Fruit fly (Drosophila melanogaster) whole organism, adult: ENCODE data around the gene Galphaf.

Source experiments
- CG11617 ChIP-seq: fragments of 200-800 bp; sonication (Bioruptor generic); optimal IDR thresholded peaks from 2 replicates; lab custom pipeline; 2017; ENCODE audit warnings: mild to moderate bottlenecking, missing biosample characterization, missing genetic modification reagents, missing genetic modification characterization
- CG12768 ChIP-seq: fragments of 200-800 bp; sonication (Bioruptor generic); optimal IDR thresholded peaks from 2 replicates; lab custom pipeline; 2017; ENCODE audit warnings: missing biosample characterization, missing genetic modification characterization, mild to moderate bottlenecking, moderate library complexity, missing genetic modification reagents
- CG14711 ChIP-seq: fragments of 200-800 bp; sonication (Bioruptor generic); optimal IDR thresholded peaks from 2 replicates; lab custom pipeline; 2018; ENCODE audit warnings: missing biosample characterization, mild to moderate bottlenecking, missing genetic modification characterization, moderate library complexity
- CG1620 ChIP-seq: fragments of 200-800 bp; sonication (Bioruptor generic); optimal IDR thresholded peaks from 2 replicates; lab custom pipeline; 2016; ENCODE audit warnings: missing biosample characterization, missing genetic modification characterization
- CG33017 ChIP-seq: fragments of 200-800 bp; sonication (Bioruptor generic); optimal IDR thresholded peaks from 2 replicates; lab custom pipeline; 2018; ENCODE audit warnings: missing biosample characterization, mild to moderate bottlenecking, missing genetic modification characterization, moderate library complexity
- CG5204 ChIP-seq: fragments of 200-800 bp; sonication (Bioruptor generic); optimal IDR thresholded peaks from 2 replicates; lab custom pipeline; 2016; ENCODE audit warnings: missing biosample characterization, missing genetic modification characterization
- CG7045 ChIP-seq: fragments of 200-800 bp; sonication (Bioruptor generic); optimal IDR thresholded peaks from 2 replicates; lab custom pipeline; 2017; ENCODE audit warnings: missing biosample characterization, mild to moderate bottlenecking, missing genetic modification characterization
- CG7101 ChIP-seq: fragments of 200-800 bp; sonication (Bioruptor generic); optimal IDR thresholded peaks from 2 replicates; lab custom pipeline; 2018; ENCODE audit warnings: missing biosample characterization, mild to moderate bottlenecking, missing genetic modification characterization, moderate library complexity
- Clk ChIP-seq: fragments of 200-800 bp; sonication (Bioruptor generic); optimal IDR thresholded peaks from 2 replicates; lab custom pipeline; 2017; ENCODE audit warnings: missing biosample characterization, missing genetic modification characterization
- Crg-1 ChIP-seq: fragments of 200-800 bp; sonication (Bioruptor generic); optimal IDR thresholded peaks from 2 replicates; lab custom pipeline; 2016; ENCODE audit warnings: missing biosample characterization, missing genetic modification characterization
- Hr96 ChIP-seq: fragments of 200-800 bp; sonication (Bioruptor generic); optimal IDR thresholded peaks from 2 replicates; lab custom pipeline; 2016; ENCODE audit warnings: missing biosample characterization, missing genetic modification characterization
- Mnt ChIP-seq: fragments of 200-800 bp; sonication (Bioruptor generic); optimal IDR thresholded peaks from 2 replicates; lab custom pipeline; 2016; ENCODE audit warnings: missing biosample characterization, mild to moderate bottlenecking, missing genetic modification characterization
- bab1 ChIP-seq: fragments of 200-800 bp; sonication (Bioruptor generic); optimal IDR thresholded peaks from 3 replicates; lab custom pipeline; 2019; ENCODE audit warnings: missing biosample characterization, mild to moderate bottlenecking, missing genetic modification characterization, moderate library complexity
- cic ChIP-seq: fragments of 200-800 bp; sonication (Bioruptor generic); optimal IDR thresholded peaks from 2 replicates; lab custom pipeline; 2017; ENCODE audit warnings: missing biosample characterization, mild to moderate bottlenecking, missing genetic modification characterization, moderate library complexity
- cnc ChIP-seq, 2 experiments: fragments of >200 bp; optimal IDR thresholded peaks; 2 replicates each; lab custom pipeline; 2017
- kay ChIP-seq: fragments of 200-800 bp; sonication (Bioruptor generic); peaks from one replicate; lab custom pipeline; 2016; ENCODE audit warnings: missing biosample characterization, missing genetic modification characterization, borderline replicate concordance
- ovo ChIP-seq: fragments of 200-800 bp; sonication (Bioruptor generic); optimal IDR thresholded peaks from 2 replicates; lab custom pipeline; 2016; ENCODE audit warnings: missing biosample characterization, missing genetic modification characterization
- pad ChIP-seq: fragments of 200-800 bp; sonication (Bioruptor generic); optimal IDR thresholded peaks from 3 replicates; lab custom pipeline; 2017; ENCODE audit warnings: missing biosample characterization, missing genetic modification characterization, mild to moderate bottlenecking, moderate library complexity, missing genetic modification reagents
- tj ChIP-seq: fragments of 200-800 bp; sonication (Bioruptor generic); optimal IDR thresholded peaks from 3 replicates; lab custom pipeline; 2017; ENCODE audit warnings: missing biosample characterization, mild to moderate bottlenecking, missing genetic modification characterization, moderate library complexity
- toe ChIP-seq: fragments of 200-800 bp; sonication (Bioruptor generic); optimal IDR thresholded peaks from 2 replicates; lab custom pipeline; 2016; ENCODE audit warnings: missing biosample characterization, missing genetic modification characterization

Galphaf gene

DNA sequence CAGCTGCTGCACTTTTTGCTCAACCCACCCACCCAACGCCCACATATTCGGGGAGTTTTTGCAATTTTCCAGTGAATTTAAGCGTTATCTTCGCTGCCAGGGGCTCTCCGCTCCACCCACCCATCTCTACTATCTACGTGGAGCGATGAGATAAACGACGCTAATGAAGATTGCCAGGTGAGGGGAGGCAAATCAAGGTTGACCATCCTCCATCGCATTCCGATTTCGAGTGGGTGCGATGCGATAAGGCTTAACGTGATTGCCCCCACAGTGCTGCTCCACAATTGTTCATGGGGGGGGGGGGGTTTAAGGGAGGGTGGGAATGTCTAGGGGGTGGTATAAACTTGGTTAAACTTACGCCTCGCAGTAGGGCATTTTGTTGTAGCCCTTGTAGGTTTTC, 26.1 kb upstream of the Galphaf start:
- TF ChIP-seq pad (GFP tag; lab: Kevin White, UChicago), result peak; percentile 95
- TF ChIP-seq CG14711 (tag; lab: Kevin White, UChicago), result no peak
- TF ChIP-seq cic (GFP tag; lab: Kevin White, UChicago), result peak; percentile 83

DNA sequence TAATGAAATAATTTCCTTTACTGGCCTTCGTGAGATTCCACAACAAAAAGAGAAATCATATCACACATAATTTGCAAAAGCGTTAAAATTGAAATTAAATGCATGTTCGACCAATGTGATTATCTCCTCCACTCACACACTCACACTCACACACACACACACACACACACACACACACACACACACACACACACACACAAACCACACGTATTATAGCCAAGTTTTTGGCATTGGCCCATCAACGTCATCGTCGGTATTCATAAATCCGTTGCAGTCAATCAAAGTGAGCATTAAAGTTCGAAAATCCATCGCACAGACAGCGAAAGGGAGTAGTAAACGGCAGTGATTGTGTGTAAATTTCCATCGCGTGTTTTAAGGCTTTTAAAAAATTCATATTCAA, 22.3 kb upstream of the Galphaf start:
- no peak for TF ChIP-seq CG1620 (GFP tag; lab: Kevin White, UChicago)
- TF ChIP-seq CG5204 (GFP tag; lab: Kevin White, UChicago), result no peak
- no peak for TF ChIP-seq CG7045 (GFP tag; lab: Kevin White, UChicago)
- TF ChIP-seq bab1 (GFP tag; lab: Kevin White, UChicago), result no peak
- TF ChIP-seq kay (GFP tag; lab: Kevin White, UChicago), result no peak
- TF ChIP-seq tj (GFP tag; lab: Kevin White, UChicago), result no peak
- TF ChIP-seq ovo, result no peak
- TF ChIP-seq Clk (GFP tag; lab: Kevin White, UChicago), result no peak
- no peak for TF ChIP-seq Mnt (GFP tag; lab: Kevin White, UChicago)
- TF ChIP-seq CG33017 (tag; lab: Kevin White, UChicago), result no peak
- no peak for TF ChIP-seq CG12768 (GFP tag; lab: Kevin White, UChicago)
- TF ChIP-seq cic (GFP tag; lab: Kevin White, UChicago), result no peak
- no peak for TF ChIP-seq CG14711 (tag; lab: Kevin White, UChicago)
- no peak for TF ChIP-seq cnc (optimal IDR thresholded peaks at IDR 0.05; lab: Kevin White, UChicago)
- no peak for TF ChIP-seq pad (GFP tag; lab: Kevin White, UChicago)

- TF ChIP-seq CG14711 (tag; lab: Kevin White, UChicago), result no peak
- peak; percentile 15 for TF ChIP-seq kay (GFP tag; lab: Kevin White, UChicago)
Measured at dm6 chr3L:16689491-16689890, 21.8 kb upstream of the Galphaf start.

DNA sequence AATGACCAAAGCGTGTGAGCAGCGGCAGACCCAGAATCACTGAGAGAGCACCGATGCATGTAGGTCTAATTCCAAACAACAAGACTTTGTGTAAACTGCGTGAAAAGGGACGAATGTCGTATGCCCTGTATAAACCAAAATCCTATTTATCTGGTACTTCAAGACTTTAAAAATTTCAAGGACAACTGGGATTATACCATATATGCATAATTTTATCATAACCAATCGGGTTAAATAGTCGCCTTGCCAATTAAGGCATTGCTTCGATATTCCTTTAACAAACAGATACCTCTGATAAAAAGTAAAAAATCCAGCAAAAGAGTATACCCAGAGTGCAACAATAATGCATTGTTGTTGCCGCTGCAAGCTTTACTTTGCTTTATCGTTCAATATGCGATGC, 15.3 kb upstream of the Galphaf start:
- no peak for TF ChIP-seq CG12768 (GFP tag; lab: Kevin White, UChicago)
- no peak for TF ChIP-seq Hr96
- TF ChIP-seq CG7045 (GFP tag; lab: Kevin White, UChicago), result no peak
- no peak for TF ChIP-seq cnc (optimal IDR thresholded peaks at IDR 0.05; lab: Kevin White, UChicago)
- TF ChIP-seq Crg-1 (GFP tag; lab: Kevin White, UChicago), result no peak
- no peak for TF ChIP-seq CG7101 (tag; lab: Kevin White, UChicago)
- TF ChIP-seq toe, result no peak
- no peak for TF ChIP-seq CG14711 (tag; lab: Kevin White, UChicago)
- TF ChIP-seq pad (GFP tag; lab: Kevin White, UChicago), result no peak
- TF ChIP-seq ovo, result no peak
- no peak for TF ChIP-seq Clk (GFP tag; lab: Kevin White, UChicago)
- TF ChIP-seq cic (GFP tag; lab: Kevin White, UChicago), result no peak
- no peak for TF ChIP-seq kay (GFP tag; lab: Kevin White, UChicago)

DNA sequence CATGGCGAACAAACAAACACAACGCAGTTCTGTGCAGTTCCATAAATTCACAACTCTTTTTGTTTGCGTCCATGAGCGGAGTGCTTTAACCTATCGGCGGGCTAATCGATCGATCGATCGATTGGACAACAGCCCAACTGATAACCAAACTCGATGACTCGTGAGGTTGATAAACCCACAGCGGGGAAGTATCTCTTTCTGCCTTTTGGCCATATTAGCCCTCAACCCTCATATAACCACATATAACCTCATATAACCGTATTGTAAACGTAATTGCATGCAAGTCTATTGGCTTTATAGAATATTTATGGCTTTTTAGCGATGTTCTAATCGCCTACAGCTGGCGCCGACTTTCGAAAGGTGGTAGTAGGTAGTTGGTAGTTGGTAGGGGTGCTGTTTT, 14.6 kb upstream of the Galphaf start:
- peak; percentile 60 for TF ChIP-seq CG7101 (tag; lab: Kevin White, UChicago)
- no peak for TF ChIP-seq cnc (optimal IDR thresholded peaks at IDR 0.05; lab: Kevin White, UChicago)
- peak; percentile 48 for TF ChIP-seq CG12768 (GFP tag; lab: Kevin White, UChicago)
- peak; percentile 29 for TF ChIP-seq CG7045 (GFP tag; lab: Kevin White, UChicago)
- TF ChIP-seq ovo, result peak; percentile 22
- TF ChIP-seq CG1620 (GFP tag; lab: Kevin White, UChicago), result no peak
- peak; percentile 24 for TF ChIP-seq tj (GFP tag; lab: Kevin White, UChicago)
- TF ChIP-seq bab1 (GFP tag; lab: Kevin White, UChicago), result no peak
- TF ChIP-seq cic (GFP tag; lab: Kevin White, UChicago), result peak; percentile 82
- TF ChIP-seq CG33017 (tag; lab: Kevin White, UChicago), result peak; percentile 73
- peak; percentile 62 for TF ChIP-seq pad (GFP tag; lab: Kevin White, UChicago)
- no peak for TF ChIP-seq Clk (GFP tag; lab: Kevin White, UChicago)
- TF ChIP-seq CG11617 (GFP tag; lab: Kevin White, UChicago), result peak; percentile 15
- TF ChIP-seq CG14711 (tag; lab: Kevin White, UChicago), result peak; percentile 53

DNA sequence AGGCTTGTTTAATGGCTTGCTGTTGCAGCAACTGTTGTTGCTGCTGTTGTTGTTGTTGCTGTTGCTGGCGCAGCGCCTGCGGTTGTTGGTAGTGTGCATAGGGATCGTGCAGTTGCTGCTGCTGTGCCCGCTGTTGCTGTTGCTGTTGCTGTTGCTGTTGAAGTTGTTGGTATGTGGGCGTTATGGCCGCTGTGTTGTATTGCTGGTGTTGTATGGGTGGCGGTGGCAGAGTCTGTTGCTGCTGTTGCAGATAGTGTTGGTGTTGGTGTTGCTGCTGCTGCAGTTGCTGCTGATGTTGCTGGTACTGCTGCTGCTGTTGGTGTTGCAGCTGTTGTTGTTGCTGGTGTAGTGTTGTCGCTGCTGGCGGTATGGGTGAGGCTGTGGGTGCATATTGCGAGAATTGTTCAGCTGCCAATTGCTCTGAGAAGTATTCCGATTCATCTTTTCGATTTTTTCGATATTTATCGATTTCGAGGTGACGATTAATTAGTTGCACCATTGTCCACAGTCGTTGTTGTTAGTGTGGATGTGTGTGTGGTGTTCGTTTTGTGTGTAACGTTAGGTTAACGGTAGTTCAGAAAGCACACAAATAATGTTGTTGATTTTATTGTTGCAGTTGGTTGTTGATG, 11.9 kb upstream of the Galphaf start:
- no peak for TF ChIP-seq CG11617 (GFP tag; lab: Kevin White, UChicago)
- no peak for TF ChIP-seq cic (GFP tag; lab: Kevin White, UChicago)
- TF ChIP-seq toe, result no peak
- no peak for TF ChIP-seq cnc (optimal IDR thresholded peaks at IDR 0.05; lab: Kevin White, UChicago)
- no peak for TF ChIP-seq CG33017 (tag; lab: Kevin White, UChicago)

DNA sequence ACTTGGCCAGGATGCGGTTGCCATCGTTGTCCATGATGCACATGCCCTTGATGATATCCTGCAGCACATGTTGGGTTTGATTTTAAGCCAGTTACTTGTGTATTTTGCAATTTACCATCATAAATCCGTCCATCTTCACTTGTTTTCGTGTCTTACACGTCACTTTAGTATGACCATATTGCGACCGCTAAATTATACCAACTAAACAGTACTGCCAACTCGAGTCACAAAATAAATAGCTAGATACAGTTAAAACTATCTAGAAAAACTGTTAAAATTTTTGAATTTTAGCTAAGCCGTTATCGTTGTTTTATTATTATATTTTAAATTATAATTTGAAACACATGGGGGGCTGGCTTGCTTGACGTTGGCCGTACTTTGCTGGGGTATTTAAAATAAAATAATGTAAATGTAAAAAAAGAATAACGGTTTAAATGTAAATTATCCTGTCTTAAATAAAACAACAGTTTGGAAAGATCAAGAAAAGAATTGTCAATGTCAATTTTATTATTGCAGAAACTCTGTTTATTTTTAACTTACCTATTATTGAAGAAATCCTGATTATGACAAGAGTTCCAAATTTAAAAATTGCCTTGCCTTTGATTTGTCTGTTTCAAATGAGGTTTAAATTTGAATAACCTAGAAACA, 5.8 kb upstream of the Galphaf start, which contains the start of the genes zetaCOP and CG13032:
Gene zetaCOP, minus strand, starts transcription at position 189 of the 648 bp plus-strand sequence.
Gene CG13032, plus strand, starts transcription at position 598 of the 648 bp plus-strand sequence.
- no peak for TF ChIP-seq Crg-1 (GFP tag; lab: Kevin White, UChicago)
- peak; percentile 10 for TF ChIP-seq kay (GFP tag; lab: Kevin White, UChicago)
